Worm (Caenorhabditis elegans): Measurements from ENCODE around the gene aptf-2.

aptf-2 gene

DNA sequence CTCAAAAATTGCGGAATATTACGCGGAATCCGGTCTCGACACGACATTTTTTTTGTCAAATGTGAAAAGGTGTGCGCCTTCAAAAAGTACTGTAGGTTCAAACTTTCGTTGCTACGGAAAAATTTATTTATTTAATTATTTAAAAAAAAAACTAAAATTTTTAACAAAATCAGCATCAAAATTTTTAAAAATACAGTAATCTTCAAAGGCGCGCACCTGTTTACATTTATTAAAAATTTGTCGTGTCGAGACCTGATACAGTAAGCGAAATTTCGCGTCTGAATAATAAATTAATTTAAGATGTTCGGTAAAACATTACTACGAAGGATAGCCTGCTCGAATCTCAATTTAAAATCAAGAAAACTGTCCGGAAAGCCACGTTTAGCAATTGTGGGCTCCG, 44.2 kb downstream of the aptf-2 start, which contains the start of gene Y62E10A.6:
Gene Y62E10A.6 (plus strand): TSS at position 301 of the 400 bp plus-strand sequence.
- TF ChIP-seq nhr-21 (tag; optimal IDR thresholded peaks at IDR 0.05): no peak
- no peak for TF ChIP-seq zag-1 (tag; optimal IDR thresholded peaks at IDR 0.05)
- no peak for TF ChIP-seq ceh-82 (tag; optimal IDR thresholded peaks at IDR 0.05)
- TF ChIP-seq peb-1 (tag; optimal IDR thresholded peaks at IDR 0.05): no peak
- TF ChIP-seq nhr-23 (tag; optimal IDR thresholded peaks at IDR 0.05): no peak
- no peak for TF ChIP-seq C34F6.9 (tag; optimal IDR thresholded peaks at IDR 0.05)
- no peak for TF ChIP-seq Y55F3AM.14 (GFP tag; optimal IDR thresholded peaks at IDR 0.05)
- TF ChIP-seq nhr-25 (tag; optimal IDR thresholded peaks at IDR 0.05): no peak
- no peak for TF ChIP-seq unc-62 (GFP tag; optimal IDR thresholded peaks at IDR 0.05)

DNA sequence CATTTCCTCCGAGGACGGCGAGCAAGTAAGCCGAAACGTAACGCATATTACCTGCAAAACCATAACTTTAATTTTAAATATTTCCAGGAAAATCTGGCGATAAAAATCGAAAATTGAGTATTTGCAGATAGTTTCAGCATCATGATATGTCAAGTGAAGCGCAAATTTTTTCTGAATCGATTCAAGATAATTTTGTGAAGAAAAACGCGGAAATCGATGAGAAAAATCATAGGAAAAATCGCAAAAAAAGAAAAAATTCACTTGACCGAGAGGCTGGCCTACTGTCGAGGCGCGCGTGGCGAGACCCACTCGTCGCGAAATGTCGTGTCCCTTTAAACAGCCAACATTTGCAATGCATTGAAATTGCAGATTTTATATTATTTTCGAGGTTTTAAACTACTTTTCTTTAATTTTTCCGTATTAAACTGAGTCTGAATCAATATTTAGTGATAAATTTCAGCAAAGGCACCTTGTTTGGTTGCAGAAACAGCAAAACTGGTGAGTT, 45.6 kb downstream of the aptf-2 start, which contains the start of the genes rla-2, popl-7 and Y62E10A.24:
Gene rla-2 (minus strand): TSS at position 51 of the 505 bp plus-strand sequence.
Gene popl-7 (plus strand): TSS at position 455 of the 505 bp plus-strand sequence.
Gene Y62E10A.24 (plus strand): TSS at position 476 of the 505 bp plus-strand sequence.
- TF ChIP-seq ceh-82 (tag; optimal IDR thresholded peaks at IDR 0.05) (no peak), nhr-21 (tag; optimal IDR thresholded peaks at IDR 0.05) (no peak), lsy-2 (tag; optimal IDR thresholded peaks at IDR 0.05) (peak in 1 of 2 experiments; percentile 80), mbf-1 (tag; optimal IDR thresholded peaks at IDR 0.05) (no peak), nhr-129 (tag; optimal IDR thresholded peaks at IDR 0.05) (peak; percentile 61), C34F6.9 (tag; optimal IDR thresholded peaks at IDR 0.05) (peak; percentile 40), unc-55 (GFP tag; optimal IDR thresholded peaks at IDR 0.05) (peak; percentile 55), crh-2 (tag; optimal IDR thresholded peaks at IDR 0.05) (no peak)

DNA sequence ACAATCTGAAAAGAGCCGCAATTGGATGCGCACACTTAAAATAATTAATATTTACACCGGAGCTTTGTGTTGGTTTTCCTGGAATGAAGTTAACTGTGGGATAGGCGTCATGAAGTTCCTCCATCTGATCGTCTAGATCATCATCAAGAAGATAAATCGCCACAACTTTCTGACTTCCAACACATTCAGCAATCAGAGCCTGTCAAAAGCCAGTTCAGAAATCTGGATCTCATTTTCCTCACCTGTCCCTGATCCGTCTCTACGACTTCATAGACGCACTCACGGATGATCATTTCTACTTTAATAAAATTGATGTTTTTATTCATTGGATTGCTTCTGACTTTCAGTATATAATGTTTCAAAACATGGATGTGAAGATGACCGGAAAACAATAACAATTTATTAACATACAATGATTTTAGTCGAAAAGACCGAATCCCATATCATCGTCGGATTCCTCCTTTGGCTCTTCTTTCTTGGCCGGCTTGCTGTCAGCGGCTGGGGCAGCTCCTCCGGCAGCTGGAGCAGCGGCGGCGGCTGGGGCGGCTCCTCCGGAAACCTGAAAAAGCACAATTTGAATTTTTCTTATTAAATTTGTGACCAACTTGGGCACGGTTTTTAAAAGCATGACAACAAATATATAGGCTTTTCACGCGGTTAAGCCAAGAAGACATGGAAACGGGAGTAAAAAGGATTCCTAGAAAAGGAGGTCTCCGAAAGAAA, 46.6 kb downstream of the aptf-2 start, which contains the start of gene agt-1:
Gene agt-1 (minus strand): TSS at position 293 of the 723 bp plus-strand sequence.
- no peak for TF ChIP-seq C34F6.9 (tag; optimal IDR thresholded peaks at IDR 0.05)

DNA sequence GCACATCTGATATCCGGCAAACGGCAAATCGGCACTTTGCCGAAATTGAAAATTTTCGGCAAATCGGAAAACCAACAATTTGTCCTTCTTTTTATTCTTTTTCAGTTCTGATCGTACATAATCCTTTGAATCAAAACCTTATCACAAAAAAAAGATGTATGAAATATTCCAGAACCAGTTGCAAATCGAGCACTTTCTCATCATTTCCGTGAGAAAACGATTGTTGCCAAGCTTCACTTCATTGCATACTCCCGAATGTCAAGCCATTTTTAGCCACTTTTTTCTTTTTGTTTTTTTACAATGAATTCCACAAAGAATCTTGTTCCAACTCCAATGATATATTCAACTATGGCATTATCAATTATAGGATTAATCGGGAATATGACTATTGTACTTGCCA, 51.0 kb downstream of the aptf-2 start, which contains the start of gene srsx-25:
Gene srsx-25 (plus strand): TSS at position 301 of the 400 bp plus-strand sequence.
- TF ChIP-seq sem-4 (tag; optimal IDR thresholded peaks at IDR 0.05) (no peak), ZK546.5 (tag; optimal IDR thresholded peaks at IDR 0.05) (no peak), nhr-6 (tag; optimal IDR thresholded peaks at IDR 0.05) (no peak), fos-1 (tag; optimal IDR thresholded peaks at IDR 0.05) (no peak), ceh-16 (tag; optimal IDR thresholded peaks at IDR 0.05) (no peak), nhr-129 (tag; optimal IDR thresholded peaks at IDR 0.05) (no peak), nhr-10 (tag; optimal IDR thresholded peaks at IDR 0.05) (no peak), alr-1 (tag; optimal IDR thresholded peaks at IDR 0.05) (no peak), sma-3 (GFP tag; optimal IDR thresholded peaks at IDR 0.05) (no peak), ztf-1 (GFP tag; conservative IDR thresholded peaks at IDR 0.05) (no peak), nhr-12 (tag; optimal IDR thresholded peaks at IDR 0.05) (no peak), unc-39 (tag; optimal IDR thresholded peaks at IDR 0.05) (no peak), lsy-2 (tag; optimal IDR thresholded peaks at IDR 0.05) (no peak), blmp-1 (tag; optimal IDR thresholded peaks at IDR 0.05; ENCODE audit: insufficient read depth) (no peak), mab-5 (tag; optimal IDR thresholded peaks at IDR 0.05) (no peak), ztf-11 (tag; optimal IDR thresholded peaks at IDR 0.05) (no peak)
